Fruit fly (Drosophila melanogaster): ENCODE data around the gene CG5282.

CG5282 gene

dm6 chr3L:20444815-20445519 lies 19.1 kb upstream of the CG5282 start (continued):
- TF ChIP-seq H2.0 (GFP tag; IDR thresholded peaks at IDR 0.05) = peak; percentile 91
- no peak for TF ChIP-seq nerfin-2 (GFP tag; IDR thresholded peaks at IDR 0.05; ENCODE audit: partially characterized antibody)
- TF ChIP-seq HLH3B (GFP tag; IDR thresholded peaks at IDR 0.05) = peak; percentile 90
- TF ChIP-seq CG3995 (GFP tag; optimal IDR thresholded peaks at IDR 0.05) = no peak
- no peak for TF ChIP-seq sc (optimal IDR thresholded peaks at IDR 0.05)
- peak; percentile 68 for TF ChIP-seq sc (GFP tag; optimal IDR thresholded peaks at IDR 0.05)
- TF ChIP-seq CG14667 (GFP tag; IDR thresholded peaks at IDR 0.05) = peak; percentile 82
- peak; percentile 86 for TF ChIP-seq toy (GFP tag; IDR thresholded peaks at IDR 0.05)
- TF ChIP-seq tap (tag; optimal IDR thresholded peaks at IDR 0.05) = peak; percentile 84
- peak; percentile 84 for TF ChIP-seq Mrtf (GFP tag; IDR thresholded peaks at IDR 0.05)
- peak; percentile 32 for TF ChIP-seq Elba2 (GFP tag; optimal IDR thresholded peaks at IDR 0.05)
- TF ChIP-seq CG1603 (tag; optimal IDR thresholded peaks at IDR 0.05) = peak; percentile 90
- TF ChIP-seq dm (GFP tag; optimal IDR thresholded peaks at IDR 0.05) = no peak
- peak; percentile 87 for TF ChIP-seq Dbx (GFP tag; IDR thresholded peaks at IDR 0.05)
- peak; percentile 33 for TF ChIP-seq nom (GFP tag; optimal IDR thresholded peaks at IDR 0.05)
- peak; percentile 85 for TF ChIP-seq CG6813 (GFP tag; optimal IDR thresholded peaks at IDR 0.05)
- no peak for TF ChIP-seq Sin3A (optimal IDR thresholded peaks at IDR 0.05)
- peak; percentile 82 for TF ChIP-seq CG9437 (GFP tag; optimal IDR thresholded peaks at IDR 0.05)
- peak; percentile 87 for TF ChIP-seq nmo (GFP tag; optimal IDR thresholded peaks at IDR 0.05)
- peak; percentile 52 for TF ChIP-seq CG2116 (GFP tag; optimal IDR thresholded peaks at IDR 0.05)
- TF ChIP-seq CG10979 (tag; optimal IDR thresholded peaks at IDR 0.05) = peak; percentile 85
- TF ChIP-seq dmrt11E (tag; optimal IDR thresholded peaks at IDR 0.05) = peak; percentile 75
- TF ChIP-seq CG3281 (GFP tag; optimal IDR thresholded peaks at IDR 0.05) = peak; percentile 86
- TF ChIP-seq CG1832 (GFP tag; optimal IDR thresholded peaks at IDR 0.05) = no peak
- TF ChIP-seq CG9727 (GFP tag; optimal IDR thresholded peaks at IDR 0.05) = peak; percentile 87
- TF ChIP-seq rib (GFP tag; IDR thresholded peaks at IDR 0.05) = peak; percentile 80; the same call in 1 of the 2 replicates
- peak; percentile 20 for TF ChIP-seq CG33557 (GFP tag; optimal IDR thresholded peaks at IDR 0.05)
- peak; percentile 92 for TF ChIP-seq Awh (GFP tag; IDR thresholded peaks at IDR 0.05)
- TF ChIP-seq CG1647 (GFP tag; optimal IDR thresholded peaks at IDR 0.05) = no peak
- TF ChIP-seq Xrp1 (GFP tag; IDR thresholded peaks at IDR 0.05) = peak; percentile 93
- peak; percentile 77 for TF ChIP-seq run (tag; optimal IDR thresholded peaks at IDR 0.05)
- peak; percentile 24; the same call in 1 of the 2 replicates for TF ChIP-seq CG10321 (GFP tag; IDR thresholded peaks at IDR 0.05)
- peak in 1 of 2 experiments; percentile 62 for TF ChIP-seq eve (GFP tag; optimal IDR thresholded peaks at IDR 0.05)
- peak; percentile 84 for TF ChIP-seq Aef1 (GFP tag; IDR thresholded peaks at IDR 0.05)
- TF ChIP-seq ac (GFP tag; optimal IDR thresholded peaks at IDR 0.05) = no peak
- peak; percentile 79 for TF ChIP-seq Xbp1 (GFP tag; optimal IDR thresholded peaks at IDR 0.05)
- no peak for TF ChIP-seq CG14965 (GFP tag; optimal IDR thresholded peaks at IDR 0.05; ENCODE audit: borderline replicate concordance)
- TF ChIP-seq wor (GFP tag; IDR thresholded peaks at IDR 0.05) = peak; percentile 81
- peak; percentile 49 for TF ChIP-seq CG2202 (tag; optimal IDR thresholded peaks at IDR 0.05)
- TF ChIP-seq CG17568 (GFP tag; optimal IDR thresholded peaks at IDR 0.05) = peak; percentile 79
- peak; percentile 71 for TF ChIP-seq CG7271 (tag; optimal IDR thresholded peaks at IDR 0.05)
- TF ChIP-seq cato (GFP tag; optimal IDR thresholded peaks at IDR 0.05; ENCODE audit: borderline replicate concordance) = peak; percentile 64
- TF ChIP-seq CG17612 (GFP tag; IDR thresholded peaks at IDR 0.05) = peak; percentile 74
- peak; percentile 73 for TF ChIP-seq cas (GFP tag; IDR thresholded peaks at IDR 0.05)
- TF ChIP-seq CG9932 (GFP tag; IDR thresholded peaks at IDR 0.05) = peak; percentile 82
- TF ChIP-seq CG30020 (tag; optimal IDR thresholded peaks at IDR 0.05) = peak; percentile 3
- peak; percentile 82 for TF ChIP-seq Taf1 (GFP tag; IDR thresholded peaks at IDR 0.05)
- TF ChIP-seq NC2α (GFP tag; optimal IDR thresholded peaks at IDR 0.05) = no peak
- TF ChIP-seq chif (GFP tag; optimal IDR thresholded peaks at IDR 0.05) = peak; percentile 36 to 43
- peak; percentile 65; the same call in 1 of the 2 replicates for TF ChIP-seq Lim3 (GFP tag; IDR thresholded peaks at IDR 0.05)

Data from whole organism, embryonic.